Worm (Caenorhabditis elegans) whole organism, L2 larva: Measurements from ENCODE around the gene T06E4.5.

ENCODE experiments used
- C34F6.9 ChIP-seq: fragments of 150-350 bp; optimal IDR thresholded peaks from 2 replicates; lab custom pipeline; 2014; ENCODE audit warnings: missing biosample characterization, missing genetic modification characterization
- Y55F3AM.14 ChIP-seq: fragments of 200-800 bp; sonication (Bioruptor generic); optimal IDR thresholded peaks from 2 replicates; lab custom pipeline; 2018; ENCODE audit warnings: mild to moderate bottlenecking, missing genetic modification characterization, missing compliant biosample characterization
- ZK546.5 ChIP-seq: sonication (generic microtip); optimal IDR thresholded peaks from 2 replicates; lab custom pipeline; 2017; ENCODE audit warnings: missing biosample characterization, missing genetic modification characterization
- alr-1 ChIP-seq: fragments of 150-350 bp; optimal IDR thresholded peaks from 2 replicates; lab custom pipeline; 2014; ENCODE audit warnings: missing biosample characterization, missing genetic modification characterization
- aly-2 ChIP-seq: fragments of 150-350 bp; optimal IDR thresholded peaks from 2 replicates; lab custom pipeline; 2014; ENCODE audit warnings: missing biosample characterization, missing genetic modification characterization
- ama-1 ChIP-seq: fragments of 150-350 bp; optimal IDR thresholded peaks from 2 replicates; lab custom pipeline; 2018; ENCODE audit warnings: inconsistent platforms
- blmp-1 ChIP-seq: sonication (generic microtip); optimal IDR thresholded peaks from 2 replicates; lab custom pipeline; 2017; ENCODE audit warnings: missing genetic modification characterization, mild to moderate bottlenecking, missing compliant biosample characterization, antibody characterized with exemption, moderate library complexity; ENCODE audit not compliant: insufficient read depth
- ceh-16 ChIP-seq: fragments of 150-350 bp; optimal IDR thresholded peaks from 2 replicates; lab custom pipeline; 2014; ENCODE audit warnings: missing biosample characterization, missing genetic modification characterization
- ceh-82 ChIP-seq: fragments of 150-350 bp; optimal IDR thresholded peaks from 2 replicates; lab custom pipeline; 2014; ENCODE audit warnings: missing biosample characterization, missing genetic modification characterization
- crh-2 ChIP-seq: sonication (generic microtip); optimal IDR thresholded peaks from 2 replicates; lab custom pipeline; 2017; ENCODE audit warnings: missing biosample characterization, missing genetic modification characterization
- dmd-4 ChIP-seq: sonication (generic microtip); optimal IDR thresholded peaks from 2 replicates; lab custom pipeline; 2017; ENCODE audit warnings: missing biosample characterization, missing genetic modification characterization
- egl-27 ChIP-seq: sonication (generic microtip); optimal IDR thresholded peaks from 3 replicates; lab custom pipeline; 2017; ENCODE audit warnings: missing biosample characterization, missing genetic modification reagents, missing genetic modification characterization
- elt-1 ChIP-seq: fragments of 150-350 bp; optimal IDR thresholded peaks from 2 replicates; lab custom pipeline; 2014; ENCODE audit warnings: missing biosample characterization, missing genetic modification characterization
- elt-3 ChIP-seq: sonication (generic microtip); optimal IDR thresholded peaks from 2 replicates; lab custom pipeline; 2017; ENCODE audit warnings: missing biosample characterization, missing genetic modification characterization
- fos-1 ChIP-seq: fragments of 150-350 bp; optimal IDR thresholded peaks from 2 replicates; lab custom pipeline; 2014; ENCODE audit warnings: missing biosample characterization, missing genetic modification characterization
- lin-11 ChIP-seq: fragments of 150-350 bp; sonication (generic microtip); optimal IDR thresholded peaks from 2 replicates; lab custom pipeline; 2014; ENCODE audit warnings: missing biosample characterization, missing genetic modification characterization, inconsistent platforms, mixed read lengths
- lin-13 ChIP-seq: fragments of 150-350 bp; optimal IDR thresholded peaks from 2 replicates; lab custom pipeline; 2014; ENCODE audit warnings: missing biosample characterization, missing genetic modification reagents, missing genetic modification characterization
- mab-5 ChIP-seq: fragments of 150-350 bp; optimal IDR thresholded peaks from 2 replicates; lab custom pipeline; 2014; ENCODE audit warnings: missing biosample characterization, missing genetic modification characterization
- mbf-1 ChIP-seq: sonication (generic microtip); optimal IDR thresholded peaks from 2 replicates; lab custom pipeline; 2017; ENCODE audit warnings: missing biosample characterization, missing genetic modification characterization
- nhr-11 ChIP-seq: fragments of 150-350 bp; optimal IDR thresholded peaks from 2 replicates; lab custom pipeline; 2014; ENCODE audit warnings: missing biosample characterization, missing genetic modification characterization
- nhr-12 ChIP-seq: fragments of 150-350 bp; optimal IDR thresholded peaks from 2 replicates; lab custom pipeline; 2014; ENCODE audit warnings: missing biosample characterization, missing genetic modification characterization
- nhr-129 ChIP-seq: fragments of 150-350 bp; optimal IDR thresholded peaks from 2 replicates; lab custom pipeline; 2014; ENCODE audit warnings: missing biosample characterization, missing genetic modification characterization
- nhr-21 ChIP-seq: fragments of 150-350 bp; optimal IDR thresholded peaks from 2 replicates; lab custom pipeline; 2014; ENCODE audit warnings: missing biosample characterization, missing genetic modification characterization
- nhr-23 ChIP-seq: fragments of 150-350 bp; optimal IDR thresholded peaks from 2 replicates; lab custom pipeline; 2014; ENCODE audit warnings: missing biosample characterization, missing genetic modification reagents, missing genetic modification characterization
- nhr-237 ChIP-seq: fragments of 150-350 bp; optimal IDR thresholded peaks from 2 replicates; lab custom pipeline; 2014; ENCODE audit warnings: missing biosample characterization, missing genetic modification characterization
- nhr-6 ChIP-seq: fragments of 150-350 bp; optimal IDR thresholded peaks from 2 replicates; lab custom pipeline; 2014; ENCODE audit warnings: missing biosample characterization, missing genetic modification characterization
- nhr-77 ChIP-seq: fragments of 150-350 bp; optimal IDR thresholded peaks from 2 replicates; lab custom pipeline; 2014; ENCODE audit warnings: missing biosample characterization, missing genetic modification characterization
- peb-1 ChIP-seq: fragments of 150-350 bp; optimal IDR thresholded peaks from 2 replicates; lab custom pipeline; 2014; ENCODE audit warnings: missing biosample characterization, missing genetic modification characterization
- skn-1 ChIP-seq: sonication (generic microtip); optimal IDR thresholded peaks from 2 replicates; lab custom pipeline; 2017; ENCODE audit warnings: missing biosample characterization, missing genetic modification characterization
- sma-9 ChIP-seq, 2 experiments: fragments of 150-350 bp in 1 of 2; sonication (generic microtip) in 1 of 2; optimal IDR thresholded peaks; 2 replicates each; lab custom pipeline; 2014 to 2016; ENCODE audit warnings: missing genetic modification characterization in 2 of 2, mild to moderate bottlenecking in 1 of 2, missing biosample characterization in 1 of 2, missing compliant biosample characterization in 1 of 2, missing genetic modification reagents in 1 of 2, moderate library complexity in 1 of 2
- snpc-4 ChIP-seq: fragments of 150-350 bp; optimal IDR thresholded peaks from 2 replicates; lab custom pipeline; 2014; ENCODE audit warnings: missing biosample characterization, missing genetic modification characterization
- unc-39 ChIP-seq: fragments of 150-350 bp; optimal IDR thresholded peaks from 2 replicates; lab custom pipeline; 2014; ENCODE audit warnings: missing biosample characterization, missing genetic modification characterization
- unc-55 ChIP-seq: fragments of 150-350 bp; sonication (generic microtip); optimal IDR thresholded peaks from 3 replicates; lab custom pipeline; 2014; ENCODE audit warnings: missing biosample characterization, missing genetic modification reagents, missing genetic modification characterization
- zag-1 ChIP-seq: fragments of 150-350 bp; optimal IDR thresholded peaks from 2 replicates; lab custom pipeline; 2014; ENCODE audit warnings: missing biosample characterization, missing genetic modification characterization
- ztf-11 ChIP-seq: sonication (generic microtip); optimal IDR thresholded peaks from 2 replicates; lab custom pipeline; 2017; ENCODE audit warnings: missing biosample characterization, missing genetic modification characterization

The T06E4.5 gene

ce11 chrV:9619850-9620249 lies 11.2 kb upstream of the T06E4.5 start, which contains the start of gene idpc-6:
idpc-6 (plus strand) TSS chrV:9620150.
- TF ChIP-seq nhr-23 (tag; lab: Kevin White, UChicago): no peak
- TF ChIP-seq unc-39 (tag; lab: Kevin White, UChicago): no peak
- TF ChIP-seq elt-1 (tag; lab: Kevin White, UChicago): no peak
- no peak for TF ChIP-seq alr-1 (tag; lab: Kevin White, UChicago)
- TF ChIP-seq snpc-4 (tag; lab: Kevin White, UChicago): no peak
- no peak for TF ChIP-seq peb-1 (tag; lab: Kevin White, UChicago)
- no peak for TF ChIP-seq ceh-16

ce11 chrV:9620417-9620816 lies 10.6 kb upstream of the T06E4.5 start:
- no peak for TF ChIP-seq aly-2 (tag; lab: Kevin White, UChicago)
- no peak for TF ChIP-seq ama-1 (lab: Kevin White, UChicago)
- no peak for TF ChIP-seq unc-55 (GFP tag; lab: Kevin White, UChicago)
- no peak for TF ChIP-seq nhr-237 (tag; lab: Kevin White, UChicago)
- TF ChIP-seq Y55F3AM.14: no peak
- no peak for TF ChIP-seq egl-27 (tag; lab: Kevin White, UChicago)
- no peak for TF ChIP-seq ZK546.5 (tag; lab: Kevin White, UChicago)
- TF ChIP-seq nhr-6 (tag; lab: Kevin White, UChicago): no peak
- no peak for TF ChIP-seq unc-39 (tag; lab: Kevin White, UChicago)
- no peak for TF ChIP-seq blmp-1 (tag; lab: Kevin White, UChicago)
- TF ChIP-seq fos-1 (tag; lab: Kevin White, UChicago): no peak
- no peak for TF ChIP-seq lin-13 (GFP tag; lab: Kevin White, UChicago)
- TF ChIP-seq mab-5: no peak
- no peak for TF ChIP-seq nhr-11 (tag; lab: Kevin White, UChicago)
- no peak for TF ChIP-seq elt-3
- no peak for TF ChIP-seq peb-1 (tag; lab: Kevin White, UChicago)
- TF ChIP-seq, all 48 proteins: peak for 0

- TF ChIP-seq Y55F3AM.14 (no peak), unc-55 (GFP tag; lab: Kevin White, UChicago) (no peak), ztf-11 (no peak), C34F6.9 (tag; lab: Kevin White, UChicago) (no peak), dmd-4 (no peak)
These were observed 9.6 kb upstream of the T06E4.5 start for ce11 chrV:9621437-9621836.

ce11 chrV:9622834-9623233 lies 8.2 kb upstream of the T06E4.5 start, which contains the start of gene idpc-5:
idpc-5 (minus strand) TSS chrV:9622934.
- no peak for TF ChIP-seq egl-27 (tag; lab: Kevin White, UChicago)
- no peak for TF ChIP-seq nhr-129 (tag; lab: Kevin White, UChicago)
- TF ChIP-seq unc-55 (GFP tag; lab: Kevin White, UChicago): no peak
- no peak for TF ChIP-seq nhr-77 (tag; lab: Kevin White, UChicago)
- TF ChIP-seq ceh-82: no peak
- TF ChIP-seq elt-3: no peak
- no peak for TF ChIP-seq zag-1
- no peak for TF ChIP-seq lin-13 (GFP tag; lab: Kevin White, UChicago)
- TF ChIP-seq Y55F3AM.14: no peak
- no peak for TF ChIP-seq ZK546.5 (tag; lab: Kevin White, UChicago)
- no peak for TF ChIP-seq mbf-1 (tag; lab: Kevin White, UChicago)
- no peak for TF ChIP-seq snpc-4 (tag; lab: Kevin White, UChicago)
- TF ChIP-seq lin-11 (tag; lab: Kevin White, UChicago): no peak
- no peak for TF ChIP-seq dmd-4
- no peak for TF ChIP-seq nhr-12 (tag; lab: Kevin White, UChicago)
- TF ChIP-seq sma-9 (GFP tag; optimal IDR thresholded peaks at IDR 0.05; lab: Kevin White, UChicago): no peak
- no peak for TF ChIP-seq sma-9 (tag; optimal IDR thresholded peaks at IDR 0.05; lab: Kevin White, UChicago)
- TF ChIP-seq nhr-21 (tag; lab: Kevin White, UChicago): no peak
- no peak for TF ChIP-seq ceh-16

ce11 chrV:9625122-9625521 lies 5.9 kb upstream of the T06E4.5 start, which contains the start of gene idpc-4:
idpc-4 (plus strand) TSS chrV:9625422.
- no peak for TF ChIP-seq crh-2 (tag; lab: Kevin White, UChicago)
- no peak for TF ChIP-seq lin-11 (tag; lab: Kevin White, UChicago)
- TF ChIP-seq unc-55 (GFP tag; lab: Kevin White, UChicago): no peak
- no peak for TF ChIP-seq ceh-16
- TF ChIP-seq peb-1 (tag; lab: Kevin White, UChicago): no peak
- TF ChIP-seq C34F6.9 (tag; lab: Kevin White, UChicago): no peak
- TF ChIP-seq unc-39 (tag; lab: Kevin White, UChicago): no peak
- no peak for TF ChIP-seq skn-1 (tag; lab: Kevin White, UChicago)
